Worm (Caenorhabditis elegans): Measurements from ENCODE around the gene nlp-47.

- TF ChIP-seq nhr-237 (tag; optimal IDR thresholded peaks at IDR 0.05), result no peak
- no peak for TF ChIP-seq nhr-23 (tag; optimal IDR thresholded peaks at IDR 0.05)
- TF ChIP-seq ztf-11 (tag; optimal IDR thresholded peaks at IDR 0.05), result no peak
- no peak for TF ChIP-seq skn-1 (tag; optimal IDR thresholded peaks at IDR 0.05)
- no peak for TF ChIP-seq ceh-82 (tag; optimal IDR thresholded peaks at IDR 0.05)
- TF ChIP-seq fos-1 (tag; optimal IDR thresholded peaks at IDR 0.05), result no peak
- no peak for TF ChIP-seq alr-1 (tag; optimal IDR thresholded peaks at IDR 0.05)
- no peak for TF ChIP-seq ztf-1 (GFP tag; conservative IDR thresholded peaks at IDR 0.05)
- TF ChIP-seq snpc-4 (tag; optimal IDR thresholded peaks at IDR 0.05), result no peak
- TF ChIP-seq unc-39 (tag; optimal IDR thresholded peaks at IDR 0.05), result no peak
These were observed 560 bp downstream of the nlp-47 start for ce11 chrIV:5291207-5291606.
